Worm (Caenorhabditis elegans) whole organism, midembryonic: ENCODE data around the gene K09A9.6.

Experiments used
- flt-1 ChIP-seq: fragments of 200-800 bp; sonication (Bioruptor generic); IDR thresholded peaks from 2 replicates; pipeline ENCODE4 v1.3.6; 2022; ENCODE audit warnings: missing genetic modification characterization, missing compliant biosample characterization
- klf-2 ChIP-seq: fragments of 200-800 bp; sonication (Bioruptor generic); conservative IDR thresholded peaks from 2 replicates; pipeline ENCODE4 v1.3.6; 2022; ENCODE audit warnings: missing genetic modification reagents, missing genetic modification characterization, missing compliant biosample characterization
- med-1 ChIP-seq: sonication (generic microtip); optimal IDR thresholded peaks from 2 replicates; lab custom pipeline; 2017; ENCODE audit warnings: missing genetic modification characterization, mild to moderate bottlenecking, missing compliant biosample characterization, antibody characterized with exemption, missing genetic modification reagents; ENCODE audit not compliant: insufficient read depth
- tab-1 ChIP-seq: fragments of 200-800 bp; sonication (Bioruptor generic); IDR thresholded peaks from 2 replicates; pipeline ENCODE4 v1.3.6; 2022; ENCODE audit warnings: missing genetic modification characterization, missing compliant biosample characterization

ce11 chrX:15585144-15585543 is 8.1 kb downstream of the K09A9.6 start:
- TF ChIP-seq med-1 (no peak), flt-1 (GFP tag; lab: Robert Waterston, UW) (no peak), tab-1 (GFP tag; lab: Robert Waterston, UW) (no peak), klf-2 (GFP tag; lab: Robert Waterston, UW) (no peak)
